Fruit fly (Drosophila melanogaster) whole organism, prepupa: ENCODE results near the gene Ugt316A1.

Experiments used
- Blimp-1 ChIP-seq: fragments of 200-800 bp; sonication (Bioruptor generic); optimal IDR thresholded peaks from 3 replicates; lab custom pipeline; 2017; ENCODE audit warnings: missing biosample characterization, missing genetic modification characterization, mild to moderate bottlenecking, moderate library complexity, missing genetic modification reagents
- CG10669 ChIP-seq: fragments of 200-800 bp; sonication (Bioruptor generic); optimal IDR thresholded peaks from 3 replicates; lab custom pipeline; 2018; ENCODE audit warnings: missing biosample characterization, mild to moderate bottlenecking, missing genetic modification characterization, moderate library complexity
- CG11294 ChIP-seq: fragments of 200-800 bp; sonication (Bioruptor generic); IDR thresholded peaks from 2 replicates; pipeline ENCODE4 v1.3.6; 2022; ENCODE audit warnings: missing biosample characterization, missing genetic modification characterization
- CG11762 ChIP-seq: fragments of 200-800 bp; sonication (Bioruptor generic); optimal IDR thresholded peaks from 3 replicates; lab custom pipeline; 2016; ENCODE audit warnings: missing biosample characterization, missing genetic modification characterization; ENCODE audit not compliant: insufficient read depth
- CG15336 ChIP-seq: fragments of 200-800 bp; sonication (Bioruptor generic); IDR thresholded peaks from 2 replicates; pipeline ENCODE4 v1.3.6; 2022; ENCODE audit warnings: missing biosample characterization, missing genetic modification characterization
- CG1621 ChIP-seq: fragments of 200-800 bp; sonication (Bioruptor generic); optimal IDR thresholded peaks from 3 replicates; lab custom pipeline; 2018; ENCODE audit warnings: missing biosample characterization, mild to moderate bottlenecking, missing genetic modification characterization
- CG16779 ChIP-seq: fragments of 200-800 bp; sonication (Bioruptor generic); optimal IDR thresholded peaks from 3 replicates; lab custom pipeline; 2017; ENCODE audit warnings: missing biosample characterization, mild to moderate bottlenecking, missing genetic modification characterization
- CG34406 ChIP-seq: fragments of 200-800 bp; sonication (Bioruptor generic); optimal IDR thresholded peaks from 3 replicates; lab custom pipeline; 2016; ENCODE audit warnings: missing biosample characterization, missing genetic modification characterization
- CG3919 ChIP-seq: fragments of 200-800 bp; sonication (Bioruptor generic); optimal IDR thresholded peaks from 3 replicates; lab custom pipeline; 2016; ENCODE audit warnings: missing biosample characterization, missing genetic modification characterization
- CG4318 ChIP-seq: fragments of 200-800 bp; sonication (Bioruptor generic); optimal IDR thresholded peaks from 3 replicates; lab custom pipeline; 2017; ENCODE audit warnings: missing biosample characterization, mild to moderate bottlenecking, missing genetic modification characterization
- CG6163 ChIP-seq: fragments of 200-800 bp; sonication (Bioruptor generic); IDR thresholded peaks from 3 replicates; pipeline ENCODE4 v1.3.6; 2022; ENCODE audit warnings: missing biosample characterization, missing genetic modification characterization
- CG6276 ChIP-seq: fragments of 200-800 bp; sonication (Bioruptor generic); optimal IDR thresholded peaks from 2 replicates; lab custom pipeline; 2017; ENCODE audit warnings: missing biosample characterization, mild to moderate bottlenecking, missing genetic modification characterization
- CG6808 ChIP-seq: fragments of 200-800 bp; sonication (Bioruptor generic); optimal IDR thresholded peaks from 3 replicates; lab custom pipeline; 2017; ENCODE audit warnings: missing biosample characterization, missing genetic modification characterization, mild to moderate bottlenecking, moderate library complexity, missing genetic modification reagents
- CG6854 ChIP-seq: fragments of 200-800 bp; sonication (Bioruptor generic); optimal IDR thresholded peaks from 2 replicates; lab custom pipeline; 2017; ENCODE audit warnings: missing biosample characterization, mild to moderate bottlenecking, missing genetic modification characterization
- CG7368 ChIP-seq: fragments of 200-800 bp; sonication (Bioruptor generic); optimal IDR thresholded peaks from 3 replicates; lab custom pipeline; 2016; ENCODE audit warnings: missing biosample characterization, missing genetic modification characterization
- CG8119 ChIP-seq: fragments of 200-800 bp; sonication (Bioruptor generic); IDR thresholded peaks from 3 replicates; pipeline ENCODE4 v1.3.6; 2022; ENCODE audit warnings: missing biosample characterization, missing genetic modification characterization
- CG8319 ChIP-seq: fragments of 200-800 bp; sonication (Bioruptor generic); optimal IDR thresholded peaks from 3 replicates; lab custom pipeline; 2016; ENCODE audit warnings: missing biosample characterization, missing genetic modification characterization
- CG8632 ChIP-seq: fragments of 200-800 bp; sonication (Bioruptor generic); optimal IDR thresholded peaks from 3 replicates; lab custom pipeline; 2016; ENCODE audit warnings: missing biosample characterization, missing genetic modification characterization
- CG9139 ChIP-seq: fragments of 200-800 bp; sonication (Bioruptor generic); optimal IDR thresholded peaks from 3 replicates; lab custom pipeline; 2017; ENCODE audit warnings: missing biosample characterization, mild to moderate bottlenecking, missing genetic modification characterization
- Eip78C ChIP-seq: fragments of 200-800 bp; sonication (Bioruptor generic); peaks from one replicate; lab custom pipeline; 2016; ENCODE audit warnings: missing biosample characterization, missing genetic modification characterization
- Eip93F ChIP-seq: fragments of 200-800 bp; sonication (Bioruptor generic); optimal IDR thresholded peaks from 2 replicates; lab custom pipeline; 2016; ENCODE audit warnings: missing biosample characterization, mild to moderate bottlenecking, missing genetic modification characterization
- Ets21C ChIP-seq: fragments of 200-800 bp; sonication (Bioruptor generic); optimal IDR thresholded peaks from 3 replicates; lab custom pipeline; 2016; ENCODE audit warnings: missing biosample characterization, missing genetic modification characterization
- Ets96B ChIP-seq: fragments of 200-800 bp; optimal IDR thresholded peaks from 2 replicates; lab custom pipeline; 2019; ENCODE audit warnings: missing biosample characterization, mild to moderate bottlenecking, missing genetic modification characterization, moderate library complexity
- Gug ChIP-seq: fragments of 200-800 bp; sonication (Bioruptor generic); IDR thresholded peaks from 2 replicates; pipeline ENCODE4 v1.3.6; 2022; ENCODE audit warnings: missing biosample characterization, missing genetic modification characterization
- Hr38 ChIP-seq: sonication (Bioruptor generic); optimal IDR thresholded peaks from 2 replicates; lab custom pipeline; 2016; ENCODE audit warnings: missing biosample characterization, missing genetic modification characterization
- Hr39 ChIP-seq: fragments of 200-800 bp; sonication (Bioruptor generic); optimal IDR thresholded peaks from 2 replicates; lab custom pipeline; 2016; ENCODE audit warnings: missing biosample characterization, missing genetic modification characterization
- Hr4 ChIP-seq: fragments of 200-800 bp; sonication (Bioruptor generic); optimal IDR thresholded peaks from 3 replicates; lab custom pipeline; 2016; ENCODE audit warnings: missing biosample characterization, missing genetic modification characterization
- Lpt ChIP-seq: fragments of 200-800 bp; sonication (Bioruptor generic); optimal IDR thresholded peaks from 3 replicates; lab custom pipeline; 2016; ENCODE audit warnings: missing biosample characterization, missing genetic modification characterization
- Met ChIP-seq: fragments of 200-800 bp; sonication (Bioruptor generic); optimal IDR thresholded peaks from 3 replicates; lab custom pipeline; 2016; ENCODE audit warnings: missing biosample characterization, missing genetic modification characterization
- OdsH ChIP-seq: fragments of 200-800 bp; sonication (Bioruptor generic); optimal IDR thresholded peaks from 3 replicates; lab custom pipeline; 2016; ENCODE audit warnings: missing biosample characterization, missing genetic modification characterization
- Sox102F ChIP-seq: fragments of 200-800 bp; sonication (Bioruptor generic); optimal IDR thresholded peaks from 2 replicates; lab custom pipeline; 2016; ENCODE audit warnings: missing biosample characterization, mild to moderate bottlenecking, missing genetic modification characterization
- Sox14 ChIP-seq: fragments of 200-800 bp; sonication (Bioruptor generic); optimal IDR thresholded peaks from 3 replicates; lab custom pipeline; 2016; ENCODE audit warnings: missing biosample characterization, missing genetic modification characterization
- Sox15 ChIP-seq: fragments of 200-800 bp; sonication (Bioruptor generic); optimal IDR thresholded peaks from 3 replicates; lab custom pipeline; 2016; ENCODE audit warnings: missing biosample characterization, missing genetic modification characterization
- acj6 ChIP-seq: fragments of 200-800 bp; sonication (Bioruptor generic); optimal IDR thresholded peaks from 3 replicates; lab custom pipeline; 2016; ENCODE audit warnings: missing biosample characterization, missing genetic modification characterization
- cyc ChIP-seq: fragments of 200-800 bp; sonication (Bioruptor generic); optimal IDR thresholded peaks from 3 replicates; lab custom pipeline; 2016; ENCODE audit warnings: missing biosample characterization, missing genetic modification characterization
- dac ChIP-seq: fragments of 200-800 bp; sonication (Bioruptor generic); optimal IDR thresholded peaks from 2 replicates; lab custom pipeline; 2017; ENCODE audit warnings: missing biosample characterization, mild to moderate bottlenecking, missing genetic modification characterization
- dsx ChIP-seq: fragments of 200-800 bp; optimal IDR thresholded peaks from 3 replicates; lab custom pipeline; 2019; ENCODE audit warnings: missing biosample characterization, mild to moderate bottlenecking, missing genetic modification characterization, moderate library complexity; ENCODE audit not compliant: poor library complexity, severe bottlenecking
- esn ChIP-seq: fragments of 200-800 bp; sonication (Bioruptor generic); optimal IDR thresholded peaks from 2 replicates; lab custom pipeline; 2016; ENCODE audit warnings: missing biosample characterization, mild to moderate bottlenecking, missing genetic modification characterization, moderate library complexity
- fd59A ChIP-seq: fragments of 200-800 bp; sonication (Bioruptor generic); optimal IDR thresholded peaks from 2 replicates; lab custom pipeline; 2017; ENCODE audit warnings: missing biosample characterization, mild to moderate bottlenecking, missing genetic modification characterization, missing genetic modification reagents
- fd85E ChIP-seq: fragments of 200-800 bp; sonication (Bioruptor generic); optimal IDR thresholded peaks from 3 replicates; lab custom pipeline; 2016; ENCODE audit warnings: missing biosample characterization, missing genetic modification characterization
- fkh ChIP-seq: fragments of 200-800 bp; sonication (Bioruptor generic); optimal IDR thresholded peaks from 3 replicates; lab custom pipeline; 2017; ENCODE audit warnings: missing biosample characterization, mild to moderate bottlenecking, missing genetic modification characterization, moderate library complexity
- lz ChIP-seq: fragments of 200-800 bp; sonication (Bioruptor generic); optimal IDR thresholded peaks from 3 replicates; lab custom pipeline; 2016; ENCODE audit warnings: missing biosample characterization, missing genetic modification characterization
- pdm3 ChIP-seq: fragments of 200-800 bp; sonication (Bioruptor generic); optimal IDR thresholded peaks from 3 replicates; lab custom pipeline; 2016; ENCODE audit warnings: missing biosample characterization, missing genetic modification characterization
- ss ChIP-seq, 2 experiments: fragments of 200-800 bp; sonication (Bioruptor generic); optimal IDR thresholded peaks; 2 replicates in 1 of 2; 3 replicates in 1 of 2; lab custom pipeline; 2017 to 2018; ENCODE audit warnings: mild to moderate bottlenecking in 2 of 2, missing biosample characterization in 2 of 2, missing genetic modification characterization in 2 of 2, moderate library complexity in 1 of 2
- svp ChIP-seq: fragments of 200-800 bp; sonication (Bioruptor generic); peaks from one replicate; lab custom pipeline; 2016; ENCODE audit warnings: missing biosample characterization, missing genetic modification characterization
- topi ChIP-seq: fragments of 200-800 bp; sonication (Bioruptor generic); optimal IDR thresholded peaks from 3 replicates; lab custom pipeline; 2016; ENCODE audit warnings: missing biosample characterization, missing genetic modification characterization
- vri ChIP-seq: fragments of 200-800 bp; sonication (Bioruptor generic); optimal IDR thresholded peaks from 3 replicates; lab custom pipeline; 2016; ENCODE audit warnings: missing biosample characterization, mild to moderate bottlenecking, missing genetic modification characterization

Gene Ugt316A1

dm6 chr3L:19056857-19057324 is 5.7 kb downstream of the Ugt316A1 start (continued):
- TF ChIP-seq Ets96B (tag; lab: Kevin White, UChicago) (peak; percentile 58), Hr38 (no peak), CG8119 (GFP tag; lab: Robert Waterston, UW) (peak; percentile 62; the same call in 2 of the 3 replicates), Sox15 (GFP tag; lab: Kevin White, UChicago) (no peak), Ets21C (GFP tag; lab: Kevin White, UChicago) (no peak), Blimp-1 (GFP tag; lab: Kevin White, UChicago) (no peak), fd59A (GFP tag; lab: Kevin White, UChicago) (peak; percentile 3), Hr4 (GFP tag; lab: Kevin White, UChicago) (peak; percentile 11), acj6 (peak; percentile 46), Sox14 (GFP tag; lab: Kevin White, UChicago) (no peak), ss (GFP tag; optimal IDR thresholded peaks at IDR 0.05; lab: Kevin White, UChicago) (peak in 1 of 2 experiments; percentile 28), CG4318 (no peak), lz (GFP tag; lab: Kevin White, UChicago) (no peak), dsx (GFP tag; lab: Kevin White, UChicago) (peak; percentile 59), CG8319 (GFP tag; lab: Kevin White, UChicago) (no peak), CG11762 (GFP tag; lab: Kevin White, UChicago) (no peak), CG1621 (tag; lab: Kevin White, UChicago) (no peak), pdm3 (peak; percentile 12), CG3919 (GFP tag; lab: Kevin White, UChicago) (peak; percentile 29), Sox102F (GFP tag; lab: Kevin White, UChicago) (peak; percentile 24), OdsH (GFP tag; lab: Kevin White, UChicago) (peak; percentile 50), Lpt (peak; percentile 4), CG34406 (GFP tag; lab: Kevin White, UChicago) (peak; percentile 30), CG6163 (0 out of 3 replicates have a peak, but pooled peaks have one; percentile 8), fd85E (GFP tag; lab: Kevin White, UChicago) (no peak), CG6854 (GFP tag; lab: Kevin White, UChicago) (no peak), CG8632 (peak; percentile 18)

- TF ChIP-seq CG6808 (peak; percentile 47), pdm3 (peak; percentile 50), CG6276 (GFP tag; lab: Kevin White, UChicago) (no peak), CG8632 (peak; percentile 57), Sox14 (GFP tag; lab: Kevin White, UChicago) (no peak), Ets96B (tag; lab: Kevin White, UChicago) (peak; percentile 72), CG8119 (GFP tag; lab: Robert Waterston, UW) (peak; percentile 59), Eip78C (GFP tag; lab: Kevin White, UChicago) (peak; percentile 92), vri (GFP tag; lab: Kevin White, UChicago) (no peak), CG9139 (peak; percentile 62), CG7368 (GFP tag; lab: Kevin White, UChicago) (peak; percentile 5), dsx (GFP tag; lab: Kevin White, UChicago) (peak; percentile 64), lz (GFP tag; lab: Kevin White, UChicago) (peak; percentile 21), topi (GFP tag; lab: Kevin White, UChicago) (peak; percentile 21), CG10669 (peak; percentile 53), CG15336 (peak; percentile 62), Hr39 (GFP tag; lab: Kevin White, UChicago) (no peak), Ets21C (GFP tag; lab: Kevin White, UChicago) (no peak), CG11294 (GFP tag; lab: Robert Waterston, UW) (no peak), Eip93F (GFP tag; lab: Kevin White, UChicago) (no peak), Blimp-1 (GFP tag; lab: Kevin White, UChicago) (no peak), Sox102F (GFP tag; lab: Kevin White, UChicago) (peak; percentile 17), fkh (GFP tag; lab: Kevin White, UChicago) (no peak), OdsH (GFP tag; lab: Kevin White, UChicago) (peak; percentile 46), esn (GFP tag; lab: Kevin White, UChicago) (peak; percentile 50), CG34406 (GFP tag; lab: Kevin White, UChicago) (peak; percentile 45), Hr4 (GFP tag; lab: Kevin White, UChicago) (peak; percentile 24), dac (GFP tag; lab: Kevin White, UChicago) (no peak), svp (peak; percentile 68), CG6854 (GFP tag; lab: Kevin White, UChicago) (no peak), cyc (GFP tag; lab: Kevin White, UChicago) (no peak), Met (GFP tag; lab: Kevin White, UChicago) (peak; percentile 26), CG4318 (peak; percentile 25), CG8319 (GFP tag; lab: Kevin White, UChicago) (no peak), ss (GFP tag; optimal IDR thresholded peaks at IDR 0.05; lab: Kevin White, UChicago) (peak; percentile 23 to 55), Gug (GFP tag; lab: Robert Waterston, UW) (no peak), CG16779 (peak; percentile 3), Sox15 (GFP tag; lab: Kevin White, UChicago) (peak; percentile 9)
Observed at dm6 chr3L:19055064-19055463, 7.6 kb downstream of the Ugt316A1 start.
